Worm (Caenorhabditis elegans) whole organism, L4/young adult: Measurements from ENCODE around the gene col-147.

ENCODE experiments used
- W03F9.2 ChIP-seq: fragments of 150-350 bp; optimal IDR thresholded peaks from 2 replicates; lab custom pipeline; 2014; ENCODE audit warnings: missing biosample characterization, missing genetic modification characterization
- dao-5 ChIP-seq: sonication (generic microtip); optimal IDR thresholded peaks from 2 replicates; lab custom pipeline; 2016; ENCODE audit warnings: missing genotype, missing genetic modification characterization, moderate library complexity, missing compliant biosample characterization

ce11 chrV:9633313-9633712 lies at the start of gene col-147:
- TF ChIP-seq dao-5 (tag; lab: Kevin White, UChicago) (no peak), W03F9.2 (tag; lab: Kevin White, UChicago) (no peak)
